Worm (Caenorhabditis elegans): Measurements from ENCODE around the gene fkb-4.

fkb-4 gene

ce11 chrV:12780248-12780647 lies 6.7 kb downstream of the fkb-4 start (continued):
- TF ChIP-seq T26A5.8 (tag; optimal IDR thresholded peaks at IDR 0.05) = peak; percentile 59
- TF ChIP-seq ztf-6 (GFP tag; IDR thresholded peaks at IDR 0.05) = 0 out of 2 replicates have a peak, but pooled peaks have one; percentile 53
- no peak for TF ChIP-seq ztf-3 (GFP tag; optimal IDR thresholded peaks at IDR 0.05)
- peak; percentile 75 to 84 for TF ChIP-seq rec-8 (tag; optimal IDR thresholded peaks at IDR 0.05)
- no peak for TF ChIP-seq B0019.2 (GFP tag; conservative IDR thresholded peaks at IDR 0.05)
- peak; percentile 68 for TF ChIP-seq D2030.7 (GFP tag; IDR thresholded peaks at IDR 0.05)
- no peak for TF ChIP-seq ceh-100 (GFP tag; IDR thresholded peaks at IDR 0.05)
- TF ChIP-seq Y53F4B.3 (GFP tag; IDR thresholded peaks at IDR 0.05) = no peak
- peak; percentile 65 for TF ChIP-seq snpc-3.4 (tag; optimal IDR thresholded peaks at IDR 0.05)
- 0 out of 2 replicates have a peak, but pooled peaks have one; percentile 60 for TF ChIP-seq cebp-1 (GFP tag; IDR thresholded peaks at IDR 0.05)
- TF ChIP-seq cebp-1 (tag; optimal IDR thresholded peaks at IDR 0.05) = no peak
- TF ChIP-seq B0261.1 (tag; optimal IDR thresholded peaks at IDR 0.05) = peak; percentile 85
- peak; percentile 99 for TF ChIP-seq tbp1 (GFP tag; optimal IDR thresholded peaks at IDR 0.05)
- TF ChIP-seq hmg-20 (GFP tag; IDR thresholded peaks at IDR 0.05) = peak; percentile 53; the same call in 1 of the 2 replicates
- TF ChIP-seq F55B11.4 (tag; optimal IDR thresholded peaks at IDR 0.05; ENCODE audit: borderline replicate concordance, insufficient read depth) = no peak
- TF ChIP-seq ceh-58 (GFP tag; IDR thresholded peaks at IDR 0.05) = peak; percentile 83; the same call in 1 of the 2 replicates
- TF ChIP-seq die-1 (tag; optimal IDR thresholded peaks at IDR 0.05) = peak; percentile 89
- TF ChIP-seq ztf-22 (GFP tag; optimal IDR thresholded peaks at IDR 0.05) = peak; percentile 21
- no peak for TF ChIP-seq C06A6.2 (GFP tag; conservative IDR thresholded peaks at IDR 0.05)
- no peak; the same call in 1 of the 2 replicates for TF ChIP-seq hsf-1 (GFP tag; IDR thresholded peaks at IDR 0.05)
- peak; percentile 65 for TF ChIP-seq attf-3 (GFP tag; conservative IDR thresholded peaks at IDR 0.05)
- peak; percentile 2 for TF ChIP-seq snpc-1.1 (tag; optimal IDR thresholded peaks at IDR 0.05; ENCODE audit: insufficient read depth)
- peak; percentile 79 for TF ChIP-seq Y56A3A.18 (GFP tag; IDR thresholded peaks at IDR 0.05)
- no peak for TF ChIP-seq nhr-80 (tag; optimal IDR thresholded peaks at IDR 0.05)
- TF ChIP-seq athp-1 (tag; optimal IDR thresholded peaks at IDR 0.05) = peak; percentile 72
- TF ChIP-seq ztf-28 (GFP tag; IDR thresholded peaks at IDR 0.05) = no peak
- TF ChIP-seq F10E7.11 (tag; optimal IDR thresholded peaks at IDR 0.05) = no peak
- no peak for TF ChIP-seq xnd-1 (tag; optimal IDR thresholded peaks at IDR 0.05)
- TF ChIP-seq F37B4.10 (GFP tag; IDR thresholded peaks at IDR 0.05) = 0 out of 2 replicates have a peak, but pooled peaks have one; percentile 45
- no peak for TF ChIP-seq unc-62 (GFP tag; optimal IDR thresholded peaks at IDR 0.05)

ce11 chrV:12773852-12774251 lies 13.1 kb downstream of the fkb-4 start:
- TF ChIP-seq D2030.7 (GFP tag; IDR thresholded peaks at IDR 0.05) = no peak

DNA sequence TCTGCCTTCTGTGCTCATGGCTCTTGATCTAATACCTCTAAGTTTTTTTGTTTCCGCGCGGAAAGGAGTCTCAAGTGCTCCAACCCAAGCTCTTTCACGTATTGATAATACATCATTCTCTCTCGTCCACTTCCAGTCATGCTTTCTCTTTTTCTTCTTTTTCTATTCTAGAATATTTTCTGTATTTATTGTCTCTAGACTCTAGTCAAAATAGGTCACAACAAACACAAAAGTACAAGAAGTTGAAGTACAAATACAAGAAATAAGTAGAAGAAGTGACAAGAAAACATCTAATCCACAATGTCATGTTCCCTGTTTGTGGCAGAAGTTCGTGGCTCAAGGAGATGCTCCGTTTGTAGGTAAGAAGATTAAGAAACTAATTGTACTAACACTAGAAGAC lies 13.7 kb downstream of the fkb-4 start, which contains the start of gene ZC455.1:
Gene ZC455.1 (plus strand): TSS at position 301 of the 400 bp plus-strand sequence.
- TF ChIP-seq pbrm-1 (GFP tag; IDR thresholded peaks at IDR 0.05) (no peak), B0035.1 (tag; optimal IDR thresholded peaks at IDR 0.05) (no peak), xnd-1 (tag; optimal IDR thresholded peaks at IDR 0.05) (no peak), tlf-1 (GFP tag; optimal IDR thresholded peaks at IDR 0.05) (no peak), gei-17 (GFP tag; optimal IDR thresholded peaks at IDR 0.05) (no peak), attf-5 (GFP tag; optimal IDR thresholded peaks at IDR 0.05) (no peak), him-1 (tag; optimal IDR thresholded peaks at IDR 0.05) (no peak), die-1 (tag; optimal IDR thresholded peaks at IDR 0.05) (no peak), madf-8 (GFP tag; conservative IDR thresholded peaks at IDR 0.05) (no peak), fkh-3 (tag; optimal IDR thresholded peaks at IDR 0.05) (no peak), pha-4 (tag; optimal IDR thresholded peaks at IDR 0.05) (no peak), zfh-2 (GFP tag; conservative IDR thresholded peaks at IDR 0.05) (no peak), snpc-1.1 (tag; optimal IDR thresholded peaks at IDR 0.05; ENCODE audit: insufficient read depth) (no peak), F37B4.10 (GFP tag; IDR thresholded peaks at IDR 0.05) (no peak)

Measured in whole organism, young adult.